Fruit fly (Drosophila melanogaster) whole organism, wandering third instar larva: ENCODE measurements around the gene aus.

Experiments
- Dfd ChIP-seq: fragments of >200 bp; optimal IDR thresholded peaks from 2 replicates; lab custom pipeline; 2017; ENCODE audit warnings: missing biosample characterization, missing genetic modification characterization
- Dif ChIP-seq: fragments of 200-275, 200-300 bp; sonication (Bioruptor generic); optimal IDR thresholded peaks from 2 replicates; lab custom pipeline; 2018; ENCODE audit warnings: missing biosample characterization, missing genetic modification characterization; ENCODE audit not compliant: partially characterized antibody
- Myc ChIP-seq: fragments of >200 bp; optimal IDR thresholded peaks from 2 replicates; lab custom pipeline; 2017
- OdsH ChIP-seq: fragments of 200-800 bp; sonication (Bioruptor generic); optimal IDR thresholded peaks from 2 replicates; lab custom pipeline; 2016; ENCODE audit warnings: missing biosample characterization, mild to moderate bottlenecking, missing genetic modification characterization
- dmrt93B ChIP-seq: fragments of 200-800 bp; sonication (Bioruptor generic); optimal IDR thresholded peaks from 2 replicates; lab custom pipeline; 2018; ENCODE audit warnings: missing biosample characterization, mild to moderate bottlenecking, missing genetic modification characterization
- lola ChIP-seq: fragments of >200 bp; optimal IDR thresholded peaks from 2 replicates; lab custom pipeline; 2017; ENCODE audit warnings: missing biosample characterization, missing genetic modification characterization
- pan ChIP-seq: fragments of >200 bp; optimal IDR thresholded peaks from 2 replicates; lab custom pipeline; 2017
- rgr ChIP-seq: fragments of 200-800 bp; sonication (Bioruptor generic); optimal IDR thresholded peaks from 3 replicates; lab custom pipeline; 2016; ENCODE audit warnings: missing biosample characterization, mild to moderate bottlenecking, missing genetic modification characterization
- tai ChIP-seq: sonication (Bioruptor generic); optimal IDR thresholded peaks from 2 replicates; lab custom pipeline; 2016; ENCODE audit warnings: missing biosample characterization, missing genetic modification characterization

- no peak for TF ChIP-seq lola (GFP tag; lab: Kevin White, UChicago)
- no peak for TF ChIP-seq Dfd
- no peak for TF ChIP-seq OdsH (GFP tag; lab: Kevin White, UChicago)
- peak; percentile 22 for TF ChIP-seq rgr (GFP tag; lab: Kevin White, UChicago)
- peak; percentile 31 for TF ChIP-seq Myc (lab: Kevin White, UChicago)
- TF ChIP-seq dmrt93B (GFP tag; lab: Kevin White, UChicago) = no peak
- peak; percentile 70 for TF ChIP-seq Dif (GFP tag; lab: Kevin White, UChicago)
- no peak for TF ChIP-seq tai
- TF ChIP-seq pan = no peak
These were observed 26.9 kb upstream of the aus start for dm6 chr3R:21376331-21376761.
